Fruit fly (Drosophila melanogaster) whole organism, embryonic: ENCODE measurements around the gene CG31807.
A peak's percentile ranks its signal among the peaks of the same experiment; 100 is the strongest.

Experiments used
- ATbp ChIP-seq: fragments of 200-800 bp; sonication (Bioruptor generic); optimal IDR thresholded peaks from 2 replicates; lab custom pipeline; 2017; ENCODE audit warnings: missing biosample characterization, mild to moderate bottlenecking, missing genetic modification characterization, missing genetic modification reagents
- Ada2b ChIP-seq: fragments of 200-800 bp; sonication (Bioruptor generic); IDR thresholded peaks from 2 replicates; pipeline ENCODE4 v1.3.6; 2022; ENCODE audit warnings: missing biosample characterization, missing genetic modification characterization
- CG12155 ChIP-seq: fragments of 200-800 bp; sonication (Bioruptor generic); optimal IDR thresholded peaks from 3 replicates; lab custom pipeline; 2016; ENCODE audit warnings: missing biosample characterization, missing genetic modification characterization
- CG12299 ChIP-seq: fragments of 200-800 bp; sonication (Bioruptor generic); optimal IDR thresholded peaks from 2 replicates; lab custom pipeline; 2018; ENCODE audit warnings: missing biosample characterization, mild to moderate bottlenecking, missing genetic modification characterization
- CG13296 ChIP-seq: fragments of 200-800 bp; sonication (Bioruptor generic); optimal IDR thresholded peaks from 3 replicates; lab custom pipeline; 2018; ENCODE audit warnings: missing biosample characterization, mild to moderate bottlenecking, missing genetic modification characterization
- CG1529 ChIP-seq: fragments of 200-800 bp; sonication (Bioruptor generic); optimal IDR thresholded peaks from 3 replicates; lab custom pipeline; 2018; ENCODE audit warnings: missing biosample characterization, missing genetic modification characterization
- CG15601 ChIP-seq: fragments of 200-800 bp; sonication (Bioruptor generic); optimal IDR thresholded peaks from 3 replicates; lab custom pipeline; 2019; ENCODE audit warnings: missing biosample characterization, mild to moderate bottlenecking, missing genetic modification characterization, moderate library complexity
- CG16779 ChIP-seq: fragments of 200-800 bp; sonication (Bioruptor generic); IDR thresholded peaks from 2 replicates; pipeline ENCODE4 v1.3.6; 2022; ENCODE audit warnings: missing biosample characterization, missing genetic modification characterization
- CG17361 ChIP-seq: fragments of 200-800 bp; sonication (Bioruptor generic); IDR thresholded peaks from 3 replicates; pipeline ENCODE4 v1.3.6; 2022; ENCODE audit warnings: missing biosample characterization, missing genetic modification characterization
- CG17385 ChIP-seq: fragments of 200-800 bp; sonication (Bioruptor generic); optimal IDR thresholded peaks from 3 replicates; lab custom pipeline; 2018; ENCODE audit warnings: missing biosample characterization, mild to moderate bottlenecking, missing genetic modification characterization
- CG2199 ChIP-seq: fragments of 200-800 bp; sonication (Bioruptor generic); IDR thresholded peaks from 3 replicates; pipeline ENCODE4 v1.3.6; 2022; ENCODE audit warnings: missing biosample characterization, missing genetic modification characterization
- CG2875 ChIP-seq: fragments of 200-800 bp; sonication (Bioruptor generic); optimal IDR thresholded peaks from 2 replicates; lab custom pipeline; 2017; ENCODE audit warnings: missing biosample characterization, mild to moderate bottlenecking, missing genetic modification characterization, missing genetic modification reagents
- CG2889 ChIP-seq: fragments of 200-800 bp; sonication (Bioruptor generic); IDR thresholded peaks from 3 replicates; pipeline ENCODE4 v1.3.6; 2022; ENCODE audit warnings: missing biosample characterization, missing genetic modification characterization
- CG32767 ChIP-seq: fragments of 200-800 bp; sonication (Bioruptor generic); IDR thresholded peaks from 2 replicates; pipeline ENCODE4 v1.3.6; 2022; ENCODE audit warnings: missing biosample characterization, missing genetic modification characterization
- CG33557 ChIP-seq: fragments of 200-800 bp; sonication (Bioruptor generic); optimal IDR thresholded peaks from 2 replicates; lab custom pipeline; 2019; ENCODE audit warnings: missing biosample characterization, mild to moderate bottlenecking, missing genetic modification characterization, moderate library complexity
- CG3847 ChIP-seq: fragments of 200-800 bp; sonication (Bioruptor generic); IDR thresholded peaks from 2 replicates; pipeline ENCODE4 v1.3.6; 2022; ENCODE audit warnings: missing biosample characterization, missing genetic modification characterization
- CG6254 ChIP-seq: fragments of 200-800 bp; sonication (Bioruptor generic); optimal IDR thresholded peaks from 3 replicates; lab custom pipeline; 2017; ENCODE audit warnings: mild to moderate bottlenecking, missing biosample characterization, missing genetic modification reagents, missing genetic modification characterization
- CG8388 ChIP-seq: fragments of 200-800 bp; sonication (Bioruptor generic); optimal IDR thresholded peaks from 2 replicates; lab custom pipeline; 2019; ENCODE audit warnings: missing biosample characterization, mild to moderate bottlenecking, missing genetic modification characterization, moderate library complexity
- CHES-1-like ChIP-seq: fragments of 200-800 bp; sonication (Bioruptor generic); optimal IDR thresholded peaks from 2 replicates; lab custom pipeline; 2016; ENCODE audit warnings: missing biosample characterization, missing genetic modification characterization
- D19A ChIP-seq: fragments of 200-800 bp; optimal IDR thresholded peaks from 3 replicates; lab custom pipeline; 2019; ENCODE audit warnings: missing biosample characterization, mild to moderate bottlenecking, missing genetic modification characterization, moderate library complexity
- Dbx ChIP-seq: fragments of 200-800 bp; sonication (Bioruptor generic); IDR thresholded peaks from 3 replicates; pipeline ENCODE4 v1.3.6; 2022; ENCODE audit warnings: missing biosample characterization, missing genetic modification characterization
- Deaf1 ChIP-seq: fragments of 200-800 bp; optimal IDR thresholded peaks from 3 replicates; lab custom pipeline; 2019; ENCODE audit warnings: missing biosample characterization, mild to moderate bottlenecking, missing genetic modification characterization, moderate library complexity
- HLH3B ChIP-seq: fragments of 200-800 bp; sonication (Bioruptor generic); IDR thresholded peaks from 2 replicates; pipeline ENCODE4 v1.3.6; 2022; ENCODE audit warnings: missing biosample characterization, missing genetic modification characterization
- Hr78 ChIP-seq, 2 experiments: fragments of 200-800 bp in 1 of 2; fragments of >200 bp in 1 of 2; sonication (Bioruptor generic) in 1 of 2; optimal IDR thresholded peaks; 2 replicates each; lab custom pipeline; 2017 to 2019; ENCODE audit warnings: missing biosample characterization in 2 of 2, missing genetic modification characterization in 2 of 2, mild to moderate bottlenecking in 1 of 2, moderate library complexity in 1 of 2
- Med ChIP-seq: fragments of 200-800 bp; sonication (Bioruptor generic); peaks from one replicate; lab custom pipeline; 2016; ENCODE audit warnings: missing biosample characterization, missing genetic modification characterization, mild to moderate bottlenecking, inconsistent platforms, moderate library complexity
- Meics ChIP-seq: fragments of 200-800 bp; sonication (Bioruptor generic); optimal IDR thresholded peaks from 2 replicates; lab custom pipeline; 2017; ENCODE audit warnings: missing biosample characterization, mild to moderate bottlenecking, missing genetic modification characterization
- Oli ChIP-seq: fragments of 200-800 bp; sonication (Bioruptor generic); optimal IDR thresholded peaks from 2 replicates; lab custom pipeline; 2018; ENCODE audit warnings: missing biosample characterization, mild to moderate bottlenecking, missing genetic modification characterization, moderate library complexity
- Opbp ChIP-seq: fragments of 200-800 bp; sonication (Bioruptor generic); IDR thresholded peaks from 3 replicates; pipeline ENCODE4 v1.3.6; 2022; ENCODE audit warnings: missing biosample characterization, missing genetic modification characterization; ENCODE audit not compliant: partially characterized antibody
- Ptx1 ChIP-seq: fragments of 200-800 bp; sonication (Bioruptor generic); IDR thresholded peaks from 2 replicates; pipeline ENCODE4 v1.3.6; 2022; ENCODE audit warnings: missing biosample characterization, missing genetic modification characterization
- Sox102F ChIP-seq: fragments of 200-800 bp; sonication (Bioruptor generic); optimal IDR thresholded peaks from 2 replicates; lab custom pipeline; 2018; ENCODE audit warnings: missing biosample characterization, mild to moderate bottlenecking, missing genetic modification characterization, moderate library complexity
- dysf ChIP-seq: fragments of 200-800 bp; sonication (Bioruptor generic); IDR thresholded peaks from 3 replicates; pipeline ENCODE4 v1.3.6; 2022; ENCODE audit warnings: missing biosample characterization, missing genetic modification characterization
- eve ChIP-seq, 2 experiments: fragments of >200 bp; optimal IDR thresholded peaks; 2 replicates each; lab custom pipeline; 2017; ENCODE audit warnings: missing biosample characterization in 2 of 2, missing genetic modification characterization in 2 of 2
- fd3F ChIP-seq: fragments of 200-800 bp; sonication (Bioruptor generic); optimal IDR thresholded peaks from 2 replicates; lab custom pipeline; 2018; ENCODE audit warnings: missing biosample characterization, mild to moderate bottlenecking, missing genetic modification characterization, moderate library complexity
- grau ChIP-seq: fragments of 200-800 bp; optimal IDR thresholded peaks from 3 replicates; lab custom pipeline; 2019; ENCODE audit warnings: missing biosample characterization, mild to moderate bottlenecking, missing genetic modification characterization, moderate library complexity
- gsb-n ChIP-seq: fragments of 200-800 bp; sonication (Bioruptor generic); optimal IDR thresholded peaks from 3 replicates; lab custom pipeline; 2018; ENCODE audit warnings: missing biosample characterization, mild to moderate bottlenecking, missing genetic modification characterization
- klu ChIP-seq: fragments of 200-800 bp; sonication (Bioruptor generic); IDR thresholded peaks from 2 replicates; pipeline ENCODE4 v1.3.6; 2022; ENCODE audit warnings: missing biosample characterization, missing genetic modification characterization
- oc ChIP-seq: fragments of 200-800 bp; sonication (Bioruptor generic); optimal IDR thresholded peaks from 2 replicates; lab custom pipeline; 2018; ENCODE audit warnings: missing biosample characterization, mild to moderate bottlenecking, missing genetic modification characterization, moderate library complexity
- odd ChIP-seq: fragments of 200-800 bp; sonication (Bioruptor generic); optimal IDR thresholded peaks from 2 replicates; lab custom pipeline; 2017; ENCODE audit warnings: missing biosample characterization, mild to moderate bottlenecking, missing genetic modification characterization
- org-1 ChIP-seq: fragments of 200-800 bp; sonication (Bioruptor generic); optimal IDR thresholded peaks from 2 replicates; lab custom pipeline; 2017; ENCODE audit warnings: missing biosample characterization, missing genetic modification characterization
- pfk ChIP-seq: fragments of 200-800 bp; sonication (Bioruptor generic); optimal IDR thresholded peaks from 2 replicates; lab custom pipeline; 2018; ENCODE audit warnings: missing biosample characterization, mild to moderate bottlenecking, missing genetic modification characterization, moderate library complexity
- psq ChIP-seq: fragments of 200-800 bp; sonication (Bioruptor generic); optimal IDR thresholded peaks from 2 replicates; lab custom pipeline; 2017; ENCODE audit warnings: missing biosample characterization, missing genetic modification characterization
- row ChIP-seq: fragments of 200-800 bp; sonication (Bioruptor generic); IDR thresholded peaks from 3 replicates; pipeline ENCODE4 v1.3.6; 2022; ENCODE audit warnings: missing biosample characterization, missing genetic modification characterization
- sisA ChIP-seq: fragments of 200-800 bp; sonication (Bioruptor generic); IDR thresholded peaks from 2 replicates; pipeline ENCODE4 v1.3.6; 2022; ENCODE audit warnings: missing biosample characterization, missing genetic modification characterization
- so ChIP-seq: fragments of 200-800 bp; sonication (Bioruptor generic); IDR thresholded peaks from 3 replicates; pipeline ENCODE4 v1.3.6; 2022; ENCODE audit warnings: missing biosample characterization, missing genetic modification characterization
- stwl ChIP-seq: fragments of 200-800 bp; sonication (Bioruptor generic); optimal IDR thresholded peaks from 3 replicates; lab custom pipeline; 2018; ENCODE audit warnings: missing biosample characterization, mild to moderate bottlenecking, missing genetic modification characterization, moderate library complexity
- tgo ChIP-seq: fragments of 200-800 bp; sonication (Bioruptor generic); IDR thresholded peaks from 3 replicates; pipeline ENCODE4 v1.3.6; 2022; ENCODE audit warnings: missing biosample characterization, missing genetic modification characterization
- tna ChIP-seq: fragments of 200-800 bp; sonication (Bioruptor generic); IDR thresholded peaks from 2 replicates; pipeline ENCODE4 v1.3.6; 2022; ENCODE audit warnings: missing biosample characterization, missing genetic modification characterization; ENCODE audit not compliant: partially characterized antibody
- unpg ChIP-seq: fragments of 200-800 bp; sonication (Bioruptor generic); optimal IDR thresholded peaks from 3 replicates; lab custom pipeline; 2018; ENCODE audit warnings: missing biosample characterization, mild to moderate bottlenecking, missing genetic modification characterization, moderate library complexity
- usp ChIP-seq: fragments of >200 bp; optimal IDR thresholded peaks from 2 replicates; lab custom pipeline; 2017; ENCODE audit warnings: missing biosample characterization, missing genetic modification characterization
- yki ChIP-seq: fragments of >200 bp; optimal IDR thresholded peaks from 3 replicates; lab custom pipeline; 2018
- zf30C ChIP-seq: fragments of 200-800 bp; sonication (Bioruptor generic); optimal IDR thresholded peaks from 3 replicates; lab custom pipeline; 2018; ENCODE audit warnings: missing biosample characterization, mild to moderate bottlenecking, missing genetic modification characterization

CG31807 gene

DNA sequence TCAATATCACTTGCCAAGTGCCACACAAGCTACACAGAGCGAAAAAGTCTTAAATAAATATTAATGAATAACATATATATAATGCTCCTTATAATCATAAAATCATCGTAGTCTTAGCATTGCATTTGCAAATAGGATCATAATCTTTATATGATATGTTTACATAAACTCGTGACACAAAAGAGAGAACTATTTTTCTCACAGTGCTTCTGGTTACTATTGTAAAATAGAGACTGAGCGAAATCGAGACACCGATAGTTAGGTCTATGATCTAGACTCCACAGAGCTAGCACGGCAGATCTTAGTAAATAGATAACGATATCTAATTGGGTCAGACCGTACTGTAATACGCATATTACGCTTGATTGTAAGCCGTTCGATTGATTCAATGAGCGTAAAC, 25.9 kb upstream of the CG31807 start (continued):
- TF ChIP-seq Deaf1 (peak; percentile 59), Med (peak; percentile 47), grau (tag; lab: Kevin White, UChicago) (peak; percentile 79), eve (GFP tag; optimal IDR thresholded peaks at IDR 0.05; lab: Kevin White, UChicago) (peak in 1 of 2 experiments; percentile 84), CG12299 (tag; lab: Kevin White, UChicago) (peak; percentile 10), CG6254 (GFP tag; lab: Kevin White, UChicago) (no peak), HLH3B (GFP tag; lab: Robert Waterston, UW) (peak; percentile 85), org-1 (GFP tag; lab: Kevin White, UChicago) (peak; percentile 67), oc (tag; lab: Kevin White, UChicago) (peak; percentile 66), ATbp (peak; percentile 60), tna (GFP tag; lab: Robert Waterston, UW) (no peak), CG17385 (GFP tag; lab: Kevin White, UChicago) (peak; percentile 77), CG33557 (GFP tag; lab: Kevin White, UChicago) (no peak), psq (GFP tag; lab: Kevin White, UChicago) (peak; percentile 11), Ptx1 (GFP tag; lab: Robert Waterston, UW) (peak; percentile 89), stwl (tag; lab: Kevin White, UChicago) (no peak), CG2875 (GFP tag; lab: Kevin White, UChicago) (peak; percentile 51), yki (lab: Kevin White, UChicago) (no peak), CG1529 (peak; percentile 49), Dbx (GFP tag; lab: Robert Waterston, UW) (peak; percentile 47; the same call in 1 of the 3 replicates), fd3F (GFP tag; lab: Kevin White, UChicago) (peak; percentile 51), CG2889 (GFP tag; lab: Robert Waterston, UW) (0 out of 3 replicates have a peak, but pooled peaks have one; percentile 54), Ada2b (GFP tag; lab: Robert Waterston, UW) (peak; percentile 86), Hr78 (GFP tag; optimal IDR thresholded peaks at IDR 0.05; lab: Kevin White, UChicago) (peak in 1 of 2 experiments; percentile 16), unpg (GFP tag; lab: Kevin White, UChicago) (peak; percentile 88), odd (GFP tag; lab: Kevin White, UChicago) (peak; percentile 22), CG32767 (peak; percentile 81), usp (GFP tag; lab: Kevin White, UChicago) (no peak), CG13296 (no peak), so (GFP tag; lab: Robert Waterston, UW) (peak; percentile 90), CG17361 (GFP tag; lab: Robert Waterston, UW) (no peak), CG12155 (GFP tag; lab: Kevin White, UChicago) (peak; percentile 31), Opbp (GFP tag; lab: Robert Waterston, UW) (no peak), pfk (GFP tag; lab: Kevin White, UChicago) (no peak), tgo (GFP tag; lab: Robert Waterston, UW) (peak; percentile 78), gsb-n (tag; lab: Kevin White, UChicago) (peak; percentile 62), zf30C (peak; percentile 13), CHES-1-like (peak; percentile 5), Sox102F (GFP tag; lab: Kevin White, UChicago) (peak; percentile 82), CG8388 (GFP tag; lab: Kevin White, UChicago) (peak; percentile 69), CG2199 (no peak), sisA (GFP tag; lab: Robert Waterston, UW) (peak; percentile 84), row (GFP tag; lab: Robert Waterston, UW) (peak; percentile 91), CG3847 (GFP tag; lab: Robert Waterston, UW) (peak; percentile 69), Oli (tag; lab: Kevin White, UChicago) (peak; percentile 79), klu (GFP tag; lab: Robert Waterston, UW) (no peak), D19A (tag; lab: Kevin White, UChicago) (peak; percentile 66), CG16779 (GFP tag; lab: Robert Waterston, UW) (no peak), dysf (peak; percentile 86), CG15601 (tag; lab: Kevin White, UChicago) (peak; percentile 39), Meics (GFP tag; lab: Kevin White, UChicago) (no peak)
